Worm (Caenorhabditis elegans): ENCODE results near the gene srh-190.

ce11 chrV:3890761-3891160 is 12.1 kb upstream of the srh-190 start, which contains the start of gene C17E7.9:
- TF ChIP-seq ztf-11 (tag; optimal IDR thresholded peaks at IDR 0.05) (no peak), elt-1 (tag; optimal IDR thresholded peaks at IDR 0.05; ENCODE audit: borderline replicate concordance, insufficient read depth) (no peak), lin-13 (tag; optimal IDR thresholded peaks at IDR 0.05) (no peak), snpc-4 (tag; optimal IDR thresholded peaks at IDR 0.05) (no peak), blmp-1 (tag; optimal IDR thresholded peaks at IDR 0.05) (no peak), tbx-8 (GFP tag; optimal IDR thresholded peaks at IDR 0.05) (no peak), sem-2 (GFP tag; optimal IDR thresholded peaks at IDR 0.05) (no peak), unc-62 (GFP tag; optimal IDR thresholded peaks at IDR 0.05) (no peak), lsy-2 (tag; optimal IDR thresholded peaks at IDR 0.05) (no peak), unc-39 (tag; optimal IDR thresholded peaks at IDR 0.05) (no peak), nhr-76 (tag; optimal IDR thresholded peaks at IDR 0.05) (no peak), mep-1 (tag; optimal IDR thresholded peaks at IDR 0.05) (no peak), ceh-39 (tag; optimal IDR thresholded peaks at IDR 0.05) (no peak), nhr-237 (tag; optimal IDR thresholded peaks at IDR 0.05) (no peak)
